Fruit fly (Drosophila melanogaster) whole organism, embryonic: ENCODE data around the gene dbf.

ENCODE experiments used
- Asciz ChIP-seq: fragments of 200-800 bp; sonication (Bioruptor generic); optimal IDR thresholded peaks from 2 replicates; lab custom pipeline; 2017; ENCODE audit warnings: missing biosample characterization, mild to moderate bottlenecking, missing genetic modification characterization, missing genetic modification reagents
- Atf-2 ChIP-seq: fragments of 200-800 bp; sonication (Bioruptor generic); optimal IDR thresholded peaks from 2 replicates; lab custom pipeline; 2016; ENCODE audit warnings: missing biosample characterization, missing genetic modification characterization
- CG10267 ChIP-seq: fragments of 200-800 bp; sonication (Bioruptor generic); optimal IDR thresholded peaks from 2 replicates; lab custom pipeline; 2018; ENCODE audit warnings: missing biosample characterization, mild to moderate bottlenecking, missing genetic modification characterization, moderate library complexity
- CG10462 ChIP-seq: fragments of 200-800 bp; sonication (Bioruptor generic); optimal IDR thresholded peaks from 2 replicates; lab custom pipeline; 2016; ENCODE audit warnings: missing biosample characterization, missing genetic modification characterization
- CG11085 ChIP-seq: fragments of 200-800 bp; sonication (Bioruptor generic); IDR thresholded peaks from 2 replicates; pipeline ENCODE4 v1.3.6; 2022; ENCODE audit warnings: missing biosample characterization, missing genetic modification characterization
- CG11456 ChIP-seq: fragments of 200-800 bp; sonication (Bioruptor generic); IDR thresholded peaks from 3 replicates; pipeline ENCODE4 v1.3.6; 2022; ENCODE audit warnings: missing biosample characterization, missing genetic modification characterization
- CG11695 ChIP-seq: fragments of 200-800 bp; sonication (Bioruptor generic); IDR thresholded peaks from 3 replicates; pipeline ENCODE4 v1.3.6; 2022; ENCODE audit warnings: missing biosample characterization, missing genetic modification characterization
- CG12744 ChIP-seq: fragments of 200-800 bp; sonication (Bioruptor generic); optimal IDR thresholded peaks from 2 replicates; lab custom pipeline; 2016; ENCODE audit warnings: missing biosample characterization, missing genetic modification characterization
- CG13424 ChIP-seq: fragments of 200-800 bp; sonication (Bioruptor generic); optimal IDR thresholded peaks from 2 replicates; lab custom pipeline; 2019; ENCODE audit warnings: missing biosample characterization, mild to moderate bottlenecking, missing genetic modification characterization, moderate library complexity
- CG13894 ChIP-seq: fragments of 200-800 bp; sonication (Bioruptor generic); optimal IDR thresholded peaks from 3 replicates; lab custom pipeline; 2018; ENCODE audit warnings: missing biosample characterization, mild to moderate bottlenecking, missing genetic modification characterization, moderate library complexity
- CG15601 ChIP-seq: fragments of 200-800 bp; sonication (Bioruptor generic); optimal IDR thresholded peaks from 3 replicates; lab custom pipeline; 2019; ENCODE audit warnings: missing biosample characterization, mild to moderate bottlenecking, missing genetic modification characterization, moderate library complexity
- CG1647 ChIP-seq: fragments of 200-800 bp; sonication (Bioruptor generic); optimal IDR thresholded peaks from 3 replicates; lab custom pipeline; 2016; ENCODE audit warnings: missing biosample characterization, missing genetic modification characterization
- CG16813 ChIP-seq: fragments of 200-800 bp; sonication (Bioruptor generic); IDR thresholded peaks from 3 replicates; pipeline ENCODE4 v1.3.6; 2022; ENCODE audit warnings: missing biosample characterization, missing genetic modification characterization; ENCODE audit not compliant: partially characterized antibody
- CG17568 ChIP-seq: fragments of 200-800 bp; sonication (Bioruptor generic); optimal IDR thresholded peaks from 2 replicates; lab custom pipeline; 2018; ENCODE audit warnings: missing biosample characterization, mild to moderate bottlenecking, missing genetic modification characterization, moderate library complexity
- CG30403 ChIP-seq: fragments of 200-800 bp; sonication (Bioruptor generic); optimal IDR thresholded peaks from 3 replicates; lab custom pipeline; 2016; ENCODE audit warnings: missing biosample characterization, missing genetic modification characterization
- CG3065 ChIP-seq: fragments of 200-800 bp; sonication (Bioruptor generic); optimal IDR thresholded peaks from 2 replicates; lab custom pipeline; 2016; ENCODE audit warnings: missing biosample characterization, missing genetic modification characterization
- CG31365 ChIP-seq: fragments of 200-800 bp; sonication (Bioruptor generic); optimal IDR thresholded peaks from 2 replicates; lab custom pipeline; 2018; ENCODE audit warnings: missing biosample characterization, mild to moderate bottlenecking, missing genetic modification characterization
- CG33557 ChIP-seq: fragments of 200-800 bp; sonication (Bioruptor generic); optimal IDR thresholded peaks from 2 replicates; lab custom pipeline; 2019; ENCODE audit warnings: missing biosample characterization, mild to moderate bottlenecking, missing genetic modification characterization, moderate library complexity
- CG34376 ChIP-seq: fragments of 200-800 bp; sonication (Bioruptor generic); optimal IDR thresholded peaks from 2 replicates; lab custom pipeline; 2018; ENCODE audit warnings: missing biosample characterization, mild to moderate bottlenecking, missing genetic modification characterization
- CG3726 ChIP-seq: fragments of 200-800 bp; sonication (Bioruptor generic); IDR thresholded peaks from 3 replicates; pipeline ENCODE4, ENCODE4 v1.3.6; 2022; ENCODE audit warnings: missing biosample characterization, missing genetic modification characterization
- CG6813 ChIP-seq: fragments of 200-800 bp; sonication (Bioruptor generic); optimal IDR thresholded peaks from 2 replicates; lab custom pipeline; 2017; ENCODE audit warnings: missing biosample characterization, missing genetic modification characterization, mild to moderate bottlenecking, moderate library complexity, missing genetic modification reagents
- CG7745 ChIP-seq: fragments of 200-800 bp; sonication (Bioruptor generic); optimal IDR thresholded peaks from 2 replicates; lab custom pipeline; 2018; ENCODE audit warnings: missing biosample characterization, mild to moderate bottlenecking, missing genetic modification characterization, moderate library complexity
- CG8765 ChIP-seq: fragments of 200-800 bp; sonication (Bioruptor generic); IDR thresholded peaks from 2 replicates; pipeline ENCODE4 v1.3.6; 2022; ENCODE audit warnings: missing biosample characterization, missing genetic modification characterization
- CG9797 ChIP-seq: fragments of 200-800 bp; sonication (Bioruptor generic); optimal IDR thresholded peaks from 3 replicates; lab custom pipeline; 2018; ENCODE audit warnings: missing biosample characterization, mild to moderate bottlenecking, missing genetic modification characterization
- CG9876 ChIP-seq: fragments of 200-800 bp; sonication (Bioruptor generic); optimal IDR thresholded peaks from 2 replicates; lab custom pipeline; 2016; ENCODE audit warnings: missing biosample characterization, missing genetic modification characterization
- D ChIP-seq, 2 experiments: fragments of 200-800 bp in 1 of 2; fragments of >200 bp in 1 of 2; sonication (Bioruptor generic) in 1 of 2; optimal IDR thresholded peaks; 2 replicates in 1 of 2; 3 replicates in 1 of 2; lab custom pipeline; 2017; ENCODE audit warnings: mild to moderate bottlenecking in 1 of 2, missing biosample characterization in 1 of 2, missing genetic modification characterization in 1 of 2, missing genetic modification reagents in 1 of 2
- HLH4C ChIP-seq: fragments of 200-800 bp; sonication (Bioruptor generic); IDR thresholded peaks from 3 replicates; pipeline ENCODE4 v1.3.6; 2022; ENCODE audit warnings: missing biosample characterization, missing genetic modification characterization; ENCODE audit not compliant: partially characterized antibody
- HmgD ChIP-seq: fragments of 200-800 bp; sonication (Bioruptor generic); optimal IDR thresholded peaks from 3 replicates; lab custom pipeline; 2016; ENCODE audit warnings: missing biosample characterization, missing genetic modification characterization
- Hr51 ChIP-seq, 2 experiments: fragments of 200-800 bp; sonication (Bioruptor generic); optimal IDR thresholded peaks; 2 replicates in 1 of 2; 3 replicates in 1 of 2; lab custom pipeline; 2016 to 2018; ENCODE audit warnings: missing biosample characterization in 2 of 2, missing genetic modification characterization in 2 of 2, mild to moderate bottlenecking in 1 of 2, moderate library complexity in 1 of 2
- NC2α ChIP-seq: fragments of 200-800 bp; sonication (Bioruptor generic); optimal IDR thresholded peaks from 2 replicates; lab custom pipeline; 2016; ENCODE audit warnings: missing biosample characterization, missing genetic modification characterization
- Ravus ChIP-seq: fragments of 200-800 bp; sonication (Bioruptor generic); IDR thresholded peaks from 2 replicates; pipeline ENCODE4 v1.3.6; 2022; ENCODE audit warnings: missing biosample characterization, missing genetic modification characterization
- Spps ChIP-seq: fragments of 200-800 bp; sonication (Bioruptor generic); optimal IDR thresholded peaks from 2 replicates; lab custom pipeline; 2018; ENCODE audit warnings: missing biosample characterization, mild to moderate bottlenecking, missing genetic modification characterization
- Stat92E ChIP-seq, 3 experiments: fragments of >200 bp in 2 of 3; fragments of 200-800 bp in 1 of 3; sonication (Bioruptor generic) in 1 of 3; optimal IDR thresholded peaks; 2 replicates each; lab custom pipeline; 2017 to 2019; ENCODE audit warnings: missing biosample characterization in 3 of 3, missing genetic modification characterization in 3 of 3, mild to moderate bottlenecking in 1 of 3, moderate library complexity in 1 of 3
- br ChIP-seq: fragments of >200 bp; optimal IDR thresholded peaks from 2 replicates; lab custom pipeline; 2017
- btn ChIP-seq: fragments of 200-800 bp; sonication (Bioruptor generic); optimal IDR thresholded peaks from 2 replicates; lab custom pipeline; 2016; ENCODE audit warnings: missing biosample characterization, missing genetic modification characterization
- cato ChIP-seq: fragments of 200-800 bp; sonication (Bioruptor generic); optimal IDR thresholded peaks from 2 replicates; lab custom pipeline; 2016; ENCODE audit warnings: missing biosample characterization, missing genetic modification characterization, borderline replicate concordance
- fd3F ChIP-seq: fragments of 200-800 bp; sonication (Bioruptor generic); optimal IDR thresholded peaks from 2 replicates; lab custom pipeline; 2018; ENCODE audit warnings: missing biosample characterization, mild to moderate bottlenecking, missing genetic modification characterization, moderate library complexity
- gem ChIP-seq: fragments of 200-800 bp; sonication (Bioruptor generic); optimal IDR thresholded peaks from 2 replicates; lab custom pipeline; 2019; ENCODE audit warnings: missing biosample characterization, mild to moderate bottlenecking, missing genetic modification characterization, moderate library complexity
- hkb ChIP-seq, 2 experiments: fragments of 200-800 bp in 1 of 2; fragments of >200 bp in 1 of 2; sonication (Bioruptor generic) in 1 of 2; IDR thresholded peaks in 1 of 2; optimal IDR thresholded peaks in 1 of 2; 2 replicates each; pipeline versions ENCODE4 v1.3.6 to Lab custom; 2017 to 2022; ENCODE audit warnings: missing biosample characterization in 1 of 2, missing genetic modification characterization in 1 of 2
- jigr1 ChIP-seq: fragments of 200-800 bp; sonication (Bioruptor generic); IDR thresholded peaks from 3 replicates; pipeline ENCODE4 v1.3.6; 2022; ENCODE audit warnings: missing biosample characterization, missing genetic modification characterization
- mirr ChIP-seq: fragments of 200-800 bp; sonication (Bioruptor generic); optimal IDR thresholded peaks from 3 replicates; lab custom pipeline; 2018; ENCODE audit warnings: missing biosample characterization, mild to moderate bottlenecking, missing genetic modification characterization
- pros ChIP-seq: fragments of 200-800 bp; sonication (Bioruptor generic); optimal IDR thresholded peaks from 3 replicates; lab custom pipeline; 2019; ENCODE audit warnings: missing biosample characterization, mild to moderate bottlenecking, missing genetic modification characterization, moderate library complexity
- psq ChIP-seq: fragments of 200-800 bp; sonication (Bioruptor generic); optimal IDR thresholded peaks from 2 replicates; lab custom pipeline; 2017; ENCODE audit warnings: missing biosample characterization, missing genetic modification characterization
- pum ChIP-seq: fragments of 200-800 bp; sonication (Bioruptor generic); optimal IDR thresholded peaks from 2 replicates; lab custom pipeline; 2016; ENCODE audit warnings: missing biosample characterization, missing genetic modification characterization
- sens-2 ChIP-seq: fragments of 200-800 bp; sonication (Bioruptor generic); IDR thresholded peaks from 2 replicates; pipeline ENCODE4 v1.3.6; 2022; ENCODE audit warnings: missing biosample characterization, missing genetic modification characterization
- seq ChIP-seq: fragments of 200-800 bp; sonication (Bioruptor generic); IDR thresholded peaks from 2 replicates; pipeline ENCODE4 v1.3.6; 2022; ENCODE audit warnings: missing biosample characterization, missing genetic modification characterization
- sim ChIP-seq: fragments of 200-800 bp; sonication (Bioruptor generic); IDR thresholded peaks from 2 replicates; pipeline ENCODE4 v1.3.6; 2022; ENCODE audit warnings: missing biosample characterization, missing genetic modification characterization
- ssp ChIP-seq: fragments of 200-800 bp; sonication (Bioruptor generic); IDR thresholded peaks from 2 replicates; pipeline ENCODE4 v1.3.6; 2022; ENCODE audit warnings: missing biosample characterization, missing genetic modification characterization
- wek ChIP-seq: fragments of 200-800 bp; sonication (Bioruptor generic); optimal IDR thresholded peaks from 3 replicates; lab custom pipeline; 2018; ENCODE audit warnings: missing biosample characterization, mild to moderate bottlenecking, missing genetic modification characterization, moderate library complexity

dbf gene

DNA sequence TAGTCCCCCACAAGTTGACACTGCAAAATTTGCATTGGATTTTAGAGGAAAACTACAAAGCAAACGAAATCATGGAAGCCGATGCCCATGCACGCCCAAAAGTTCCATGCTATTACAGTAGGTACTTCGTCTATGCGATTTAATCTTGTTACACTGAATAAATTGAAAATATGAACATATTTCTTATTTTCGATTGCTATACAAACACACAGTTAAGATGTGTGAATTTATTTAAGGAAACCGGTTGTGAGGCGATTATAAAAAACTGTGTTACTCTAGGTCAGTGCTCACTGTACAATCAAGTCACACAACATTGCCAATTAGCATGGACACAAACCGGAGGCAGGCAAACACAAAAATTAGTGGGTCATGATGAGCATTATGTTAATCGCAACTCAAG lies 14.2 kb downstream of the dbf start (continued):
- TF ChIP-seq CG15601 (tag; lab: Kevin White, UChicago) (no peak), CG7745 (tag; lab: Kevin White, UChicago) (no peak), CG16813 (GFP tag; lab: Robert Waterston, UW) (no peak), CG10267 (tag; lab: Kevin White, UChicago) (peak; percentile 55), CG9797 (no peak), wek (GFP tag; lab: Kevin White, UChicago) (peak; percentile 56), fd3F (GFP tag; lab: Kevin White, UChicago) (peak; percentile 77), CG31365 (tag; lab: Kevin White, UChicago) (no peak), D (optimal IDR thresholded peaks at IDR 0.05; lab: Kevin White, UChicago) (no peak), D (GFP tag; optimal IDR thresholded peaks at IDR 0.05; lab: Kevin White, UChicago) (peak; percentile 3), HLH4C (no peak), pros (no peak), CG13894 (no peak), mirr (peak; percentile 15), Stat92E (GFP tag; optimal IDR thresholded peaks at IDR 0.05; lab: Kevin White, UChicago) (no peak), Ravus (GFP tag; lab: Robert Waterston, UW) (peak; percentile 72), ssp (GFP tag; lab: Robert Waterston, UW) (peak; percentile 77), cato (peak; percentile 33), psq (GFP tag; lab: Kevin White, UChicago) (peak; percentile 43), Spps (tag; lab: Kevin White, UChicago) (no peak), CG10462 (peak; percentile 56), sens-2 (GFP tag; lab: Robert Waterston, UW) (peak; percentile 31; the same call in 1 of the 2 replicates), CG3065 (GFP tag; lab: Kevin White, UChicago) (peak; percentile 23), CG9876 (peak; percentile 55), seq (GFP tag; lab: Robert Waterston, UW) (peak; percentile 87), CG33557 (no peak), HmgD (GFP tag; lab: Kevin White, UChicago) (no peak), Hr51 (GFP tag; optimal IDR thresholded peaks at IDR 0.05; lab: Kevin White, UChicago) (peak; percentile 43 to 89), Atf-2 (GFP tag; lab: Kevin White, UChicago) (peak; percentile 74), pum (GFP tag; lab: Kevin White, UChicago) (peak; percentile 82), CG1647 (GFP tag; lab: Kevin White, UChicago) (peak; percentile 65), CG3726 (GFP tag; lab: Robert Waterston, UW) (peak; percentile 73; the same call in 2 of the 3 replicates), CG6813 (peak; percentile 48), NC2α (GFP tag; lab: Kevin White, UChicago) (peak; percentile 42), jigr1 (peak; percentile 75; the same call in 2 of the 3 replicates), CG12744 (GFP tag; lab: Kevin White, UChicago) (peak; percentile 46), gem (tag; lab: Kevin White, UChicago) (peak; percentile 85), CG17568 (GFP tag; lab: Kevin White, UChicago) (peak; percentile 48), CG11456 (GFP tag; lab: Robert Waterston, UW) (peak; percentile 84; the same call in 2 of the 3 replicates), br (lab: Kevin White, UChicago) (no peak), hkb (optimal IDR thresholded peaks at IDR 0.05; lab: Kevin White, UChicago) (no peak), hkb (GFP tag; IDR thresholded peaks at IDR 0.05; lab: Robert Waterston, UW) (peak; percentile 95), btn (peak; percentile 14), Asciz (GFP tag; lab: Kevin White, UChicago) (peak; percentile 62), CG11695 (GFP tag; lab: Robert Waterston, UW) (peak; percentile 86), CG30403 (GFP tag; lab: Kevin White, UChicago) (peak; percentile 80), CG34376 (GFP tag; lab: Kevin White, UChicago) (no peak), CG11085 (GFP tag; lab: Robert Waterston, UW) (peak; percentile 51), CG13424 (peak; percentile 83), sim (GFP tag; lab: Robert Waterston, UW) (peak; percentile 54; the same call in 1 of the 2 replicates), CG8765 (GFP tag; lab: Robert Waterston, UW) (peak; percentile 47; the same call in 1 of the 2 replicates)
